Worm (Caenorhabditis elegans) whole organism, young adult: ENCODE data around the gene dhc-4.
A peak's percentile ranks its signal among the peaks of the same experiment; 100 is the strongest.

Experiments used
- B0019.2 ChIP-seq: fragments of 200-800 bp; sonication (Bioruptor generic); conservative IDR thresholded peaks from 2 replicates; pipeline ENCODE4 v1.3.6; 2022; ENCODE audit warnings: missing genetic modification reagents, missing genetic modification characterization, missing compliant biosample characterization
- B0035.1 ChIP-seq: sonication (generic microtip); optimal IDR thresholded peaks from 2 replicates; lab custom pipeline; 2016; ENCODE audit warnings: missing genetic modification characterization, mild to moderate bottlenecking, missing compliant biosample characterization, missing genotype, missing genetic modification reagents
- B0261.1 ChIP-seq: sonication (generic microtip); optimal IDR thresholded peaks from 2 replicates; lab custom pipeline; 2016; ENCODE audit warnings: mild to moderate bottlenecking, missing genetic modification characterization, moderate library complexity, missing compliant biosample characterization
- B0336.3 ChIP-seq: fragments of 200-800 bp; sonication (Bioruptor generic); IDR thresholded peaks from 2 replicates; pipeline ENCODE4 v1.3.6; 2022; ENCODE audit warnings: missing genetic modification characterization, missing compliant biosample characterization
- C17E4.6 ChIP-seq: fragments of 200-800 bp; sonication (Bioruptor generic); IDR thresholded peaks from 2 replicates; pipeline ENCODE4 v1.3.6; 2022; ENCODE audit warnings: missing genetic modification reagents, missing genetic modification characterization, missing compliant biosample characterization
- F37B4.10 ChIP-seq: fragments of 200-800 bp; sonication (Bioruptor generic); IDR thresholded peaks from 2 replicates; pipeline ENCODE4 v1.3.6; 2022; ENCODE audit warnings: missing genetic modification characterization, missing compliant biosample characterization
- F55B11.4 ChIP-seq: sonication (generic microtip); optimal IDR thresholded peaks from 2 replicates; lab custom pipeline; 2016; ENCODE audit warnings: missing compliant biosample characterization, missing genetic modification characterization, borderline replicate concordance; ENCODE audit not compliant: insufficient read depth
- Y53G8AR.9 ChIP-seq: fragments of 200-800 bp; sonication (Bioruptor generic); conservative IDR thresholded peaks from 2 replicates; pipeline ENCODE4 v1.3.6; 2022; ENCODE audit warnings: missing genetic modification reagents, missing genetic modification characterization, missing compliant biosample characterization
- Y67H2A.10 ChIP-seq: fragments of 200-800 bp; sonication (Bioruptor generic); conservative IDR thresholded peaks from 2 replicates; pipeline ENCODE4 v1.3.6; 2022; ENCODE audit warnings: missing genetic modification reagents, missing genetic modification characterization, missing compliant biosample characterization
- athp-1 ChIP-seq: sonication (generic microtip); optimal IDR thresholded peaks from 2 replicates; lab custom pipeline; 2017; ENCODE audit warnings: mild to moderate bottlenecking, missing genetic modification characterization, missing compliant biosample characterization
- attf-3 ChIP-seq: fragments of 200-800 bp; sonication (Bioruptor generic); conservative IDR thresholded peaks from 2 replicates; pipeline ENCODE4 v1.3.6; 2022; ENCODE audit warnings: missing genetic modification reagents, missing genetic modification characterization, missing compliant biosample characterization
- attf-5 ChIP-seq: fragments of 200-800 bp; sonication (Bioruptor generic); optimal IDR thresholded peaks from 2 replicates; lab custom pipeline; 2018; ENCODE audit warnings: mild to moderate bottlenecking, missing genetic modification characterization, missing compliant biosample characterization
- attf-6 ChIP-seq: fragments of 200-800 bp; sonication (Bioruptor generic); IDR thresholded peaks from 2 replicates; pipeline ENCODE4 v1.3.6; 2022; ENCODE audit warnings: missing genetic modification reagents, missing genetic modification characterization, missing compliant biosample characterization
- bed-1 ChIP-seq: fragments of 200-800 bp; sonication (Bioruptor generic); IDR thresholded peaks from 2 replicates; pipeline ENCODE4 v1.3.6; 2022; ENCODE audit warnings: missing genetic modification reagents, missing genetic modification characterization, missing compliant biosample characterization
- ceh-100 ChIP-seq: fragments of 200-800 bp; sonication (Bioruptor generic); IDR thresholded peaks from 2 replicates; pipeline ENCODE4 v1.3.6; 2022; ENCODE audit warnings: missing genetic modification reagents, missing genetic modification characterization, missing compliant biosample characterization
- ceh-27 ChIP-seq: fragments of 200-800 bp; sonication (Bioruptor generic); optimal IDR thresholded peaks from 2 replicates; lab custom pipeline; 2018; ENCODE audit warnings: mild to moderate bottlenecking, missing genetic modification characterization, moderate library complexity, missing compliant biosample characterization
- ceh-58 ChIP-seq: fragments of 200-800 bp; sonication (Bioruptor generic); IDR thresholded peaks from 2 replicates; pipeline ENCODE4 v1.3.6; 2022; ENCODE audit warnings: missing genetic modification characterization, missing compliant biosample characterization
- ceh-79 ChIP-seq: sonication (generic microtip); optimal IDR thresholded peaks from 2 replicates; lab custom pipeline; 2017; ENCODE audit warnings: mild to moderate bottlenecking, missing genetic modification characterization, missing compliant biosample characterization
- ceh-91 ChIP-seq: fragments of 200-800 bp; sonication (Bioruptor generic); IDR thresholded peaks from 2 replicates; pipeline ENCODE4 v1.3.6; 2022; ENCODE audit warnings: missing genetic modification reagents, missing genetic modification characterization, missing compliant biosample characterization
- die-1 ChIP-seq: sonication (generic microtip); optimal IDR thresholded peaks from 2 replicates; lab custom pipeline; 2016; ENCODE audit warnings: missing genotype, mild to moderate bottlenecking, missing genetic modification characterization, missing compliant biosample characterization
- dox-1 ChIP-seq: fragments of 200-800 bp; sonication (Bioruptor generic); IDR thresholded peaks from 2 replicates; pipeline ENCODE4 v1.3.6; 2022; ENCODE audit warnings: missing genetic modification reagents, missing genetic modification characterization, missing compliant biosample characterization
- dpl-1 ChIP-seq: fragments of 150-350 bp; optimal IDR thresholded peaks from 2 replicates; lab custom pipeline; 2014; ENCODE audit warnings: missing biosample characterization, missing genetic modification reagents, missing genetic modification characterization
- egrh-3 ChIP-seq: fragments of 200-800 bp; sonication (Bioruptor generic); IDR thresholded peaks from 2 replicates; pipeline ENCODE4 v1.3.6; 2022; ENCODE audit warnings: missing genetic modification reagents, missing genetic modification characterization, missing compliant biosample characterization
- ekl-4 ChIP-seq: fragments of 200-800 bp; sonication (Bioruptor generic); IDR thresholded peaks from 2 replicates; pipeline ENCODE4 v1.3.6; 2022; ENCODE audit warnings: missing genetic modification reagents, missing genetic modification characterization, missing compliant biosample characterization
- him-1 ChIP-seq: sonication (generic microtip); optimal IDR thresholded peaks from 2 replicates; lab custom pipeline; 2016; ENCODE audit warnings: missing genotype, missing genetic modification reagents, missing genetic modification characterization, missing compliant biosample characterization
- hlh-12 ChIP-seq: sonication (generic microtip); optimal IDR thresholded peaks from 2 replicates; lab custom pipeline; 2016; ENCODE audit warnings: missing genetic modification characterization, missing compliant biosample characterization
- hmg-1.2 ChIP-seq: fragments of 200-800 bp; sonication (Bioruptor generic); IDR thresholded peaks from 2 replicates; pipeline ENCODE4 v1.3.6; 2022; ENCODE audit warnings: missing genetic modification reagents, missing genetic modification characterization, missing compliant biosample characterization
- hsf-1 ChIP-seq: fragments of 200-800 bp; sonication (Bioruptor generic); IDR thresholded peaks from 2 replicates; pipeline ENCODE4 v1.3.6; 2022; ENCODE audit warnings: missing genetic modification reagents, missing genetic modification characterization, missing compliant biosample characterization
- let-607 ChIP-seq, 2 experiments: fragments of 200-800 bp in 1 of 2; sonication (Bioruptor generic) in 1 of 2; sonication (generic microtip) in 1 of 2; optimal IDR thresholded peaks; 2 replicates each; lab custom pipeline; 2016 to 2018; ENCODE audit warnings: mild to moderate bottlenecking in 2 of 2, missing compliant biosample characterization in 2 of 2, missing genetic modification characterization in 2 of 2, moderate library complexity in 2 of 2, missing genotype in 1 of 2
- lin-26 ChIP-seq: fragments of 200-800 bp; sonication (Bioruptor generic); IDR thresholded peaks from 2 replicates; pipeline ENCODE4 v1.3.6; 2022; ENCODE audit warnings: missing genetic modification reagents, missing genetic modification characterization, missing compliant biosample characterization
- lin-40 ChIP-seq: sonication (generic microtip); optimal IDR thresholded peaks from 2 replicates; lab custom pipeline; 2016; ENCODE audit warnings: missing genetic modification characterization, mild to moderate bottlenecking, missing compliant biosample characterization, missing genotype, missing genetic modification reagents
- lin-54 ChIP-seq: fragments of 200-800 bp; sonication (Bioruptor generic); optimal IDR thresholded peaks from 2 replicates; lab custom pipeline; 2018; ENCODE audit warnings: mild to moderate bottlenecking, missing genetic modification characterization, missing compliant biosample characterization
- madf-3 ChIP-seq: fragments of 200-800 bp; sonication (Bioruptor generic); IDR thresholded peaks from 2 replicates; pipeline ENCODE4 v1.3.6; 2022; ENCODE audit warnings: missing genetic modification reagents, missing genetic modification characterization, missing compliant biosample characterization
- madf-6 ChIP-seq: fragments of 200-800 bp; sonication (Bioruptor generic); IDR thresholded peaks from 2 replicates; pipeline ENCODE4 v1.3.6; 2022; ENCODE audit warnings: missing genetic modification reagents, missing genetic modification characterization, missing compliant biosample characterization
- mcd-1 ChIP-seq: fragments of 200-800 bp; sonication (Bioruptor generic); IDR thresholded peaks from 2 replicates; pipeline ENCODE4 v1.3.6; 2022; ENCODE audit warnings: missing genetic modification reagents, missing genetic modification characterization, missing compliant biosample characterization
- nfyb-1 ChIP-seq: fragments of 200-800 bp; sonication (Bioruptor generic); IDR thresholded peaks from 2 replicates; pipeline ENCODE4 v1.3.6; 2022; ENCODE audit warnings: missing genetic modification reagents, missing genetic modification characterization, missing compliant biosample characterization
- nhr-80 ChIP-seq: sonication (generic microtip); optimal IDR thresholded peaks from 2 replicates; lab custom pipeline; 2016; ENCODE audit warnings: missing genetic modification characterization, missing compliant biosample characterization
- pha-4 ChIP-seq: fragments of 150-350 bp; sonication (generic microtip); optimal IDR thresholded peaks from 2 replicates; lab custom pipeline; 2014; ENCODE audit warnings: missing biosample characterization, missing genetic modification reagents, missing genetic modification characterization
- rec-8 ChIP-seq, 2 experiments: sonication (generic microtip); optimal IDR thresholded peaks; 2 replicates each; lab custom pipeline; 2016; ENCODE audit warnings: mild to moderate bottlenecking in 2 of 2, missing genetic modification characterization in 2 of 2, missing genetic modification reagents in 2 of 2, missing genotype in 2 of 2, missing biosample characterization in 1 of 2, missing compliant biosample characterization in 1 of 2, moderate library complexity in 1 of 2
- tlf-1 ChIP-seq: fragments of 200-800 bp; sonication (Bioruptor generic); optimal IDR thresholded peaks from 2 replicates; lab custom pipeline; 2018; ENCODE audit warnings: mild to moderate bottlenecking, missing genetic modification characterization, missing compliant biosample characterization
- zfh-2 ChIP-seq: fragments of 200-800 bp; sonication (Bioruptor generic); conservative IDR thresholded peaks from 2 replicates; pipeline ENCODE4 v1.3.6; 2022; ENCODE audit warnings: missing genetic modification reagents, missing genetic modification characterization, missing compliant biosample characterization
- zim-3 ChIP-seq: sonication (generic microtip); optimal IDR thresholded peaks from 2 replicates; lab custom pipeline; 2017; ENCODE audit warnings: mild to moderate bottlenecking, missing genetic modification characterization, moderate library complexity, missing compliant biosample characterization
- ztf-18 ChIP-seq: sonication (generic microtip); optimal IDR thresholded peaks from 2 replicates; lab custom pipeline; 2016; ENCODE audit warnings: missing genotype, mild to moderate bottlenecking, missing genetic modification characterization, missing compliant biosample characterization
- ztf-6 ChIP-seq: fragments of 200-800 bp; sonication (Bioruptor generic); IDR thresholded peaks from 2 replicates; pipeline ENCODE4 v1.3.6; 2022; ENCODE audit warnings: missing genetic modification reagents, missing genetic modification characterization, missing compliant biosample characterization

The dhc-4 gene

DNA sequence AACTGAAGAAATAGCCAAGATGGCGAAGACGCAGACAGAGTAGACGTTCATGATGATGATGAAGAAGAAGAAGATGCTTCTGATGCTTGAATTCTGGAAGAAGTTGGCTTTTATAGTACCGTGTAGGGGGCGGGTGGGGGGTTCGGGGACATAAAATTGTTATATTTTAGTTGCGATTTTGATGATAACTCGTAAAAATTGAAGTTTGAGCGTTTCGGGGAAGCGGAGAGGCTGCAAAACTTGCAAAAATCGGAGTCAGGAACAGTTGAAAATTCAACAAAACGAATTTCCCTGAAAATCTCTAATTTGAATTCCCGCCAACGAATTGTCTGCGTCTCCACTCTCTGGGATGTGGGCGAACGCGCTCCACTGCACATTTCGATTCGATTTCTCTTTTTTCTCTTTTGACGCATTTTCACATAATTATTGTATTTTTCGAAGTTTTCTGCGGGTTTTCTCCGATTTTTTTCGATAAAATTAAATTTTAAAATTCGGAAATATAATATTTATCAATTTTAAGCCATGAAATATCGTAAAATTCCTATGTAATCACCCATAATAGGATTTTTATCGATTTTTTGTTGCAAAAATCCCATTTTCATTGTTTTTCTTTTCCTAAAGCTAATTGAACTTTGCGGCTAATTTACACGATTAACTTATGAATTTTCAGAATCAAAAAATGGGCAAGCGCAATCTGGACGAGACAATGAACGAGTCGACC, 38.0 kb downstream of the dhc-4 start, which contains the start of the genes fipr-17 and Y48A6B.3 (continued):
- no peak for TF ChIP-seq die-1 (tag; lab: Kevin White, UChicago)
- TF ChIP-seq attf-3, result 0 out of 2 replicates have a peak, but pooled peaks have one; percentile 14
- TF ChIP-seq egrh-3, result 0 out of 2 replicates have a peak, but pooled peaks have one; percentile 25
- TF ChIP-seq dpl-1, result peak; percentile 91
- no peak for TF ChIP-seq nhr-80
- no peak for TF ChIP-seq B0261.1 (tag; lab: Kevin White, UChicago)
- TF ChIP-seq lin-40 (tag; lab: Kevin White, UChicago), result peak; percentile 41
- peak; percentile 42 for TF ChIP-seq ceh-27
- TF ChIP-seq attf-5 (GFP tag; lab: Kevin White, UChicago), result peak; percentile 88
- peak; percentile 52; the same call in 1 of the 2 replicates for TF ChIP-seq ekl-4 (GFP tag; lab: Robert Waterston, UW)
- peak; percentile 69 for TF ChIP-seq him-1 (tag; lab: Kevin White, UChicago)
- peak; percentile 86 for TF ChIP-seq dox-1 (GFP tag; lab: Robert Waterston, UW)
- TF ChIP-seq madf-3 (GFP tag; lab: Robert Waterston, UW), result 0 out of 2 replicates have a peak, but pooled peaks have one; percentile 39
- TF ChIP-seq ztf-6 (GFP tag; lab: Robert Waterston, UW), result no peak
- peak; percentile 50; the same call in 1 of the 2 replicates for TF ChIP-seq Y53G8AR.9 (GFP tag; lab: Robert Waterston, UW)

DNA sequence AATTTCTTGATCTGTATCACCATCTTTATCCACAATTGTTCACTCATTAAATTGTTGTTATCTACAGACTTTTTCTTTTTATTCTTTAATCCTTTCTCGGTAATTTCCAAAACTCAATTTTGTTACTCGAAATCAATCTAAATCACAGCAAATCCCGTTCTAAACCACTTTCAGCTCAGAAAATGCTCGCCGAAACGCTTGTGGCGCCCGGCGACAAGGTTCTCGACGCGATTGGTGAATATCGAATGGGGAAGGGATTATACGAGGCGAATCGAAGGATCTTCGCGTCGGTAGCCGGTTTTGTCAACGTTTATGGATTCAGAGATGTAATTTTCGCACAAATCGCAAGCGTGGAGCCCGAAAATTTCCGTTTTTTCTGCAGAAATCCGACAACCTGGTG, 39.1 kb downstream of the dhc-4 start, which contains the start of gene exos-1:
TSS of gene exos-1 (plus strand) at position 175 of the 400 bp plus-strand sequence.
- TF ChIP-seq ceh-100 (GFP tag; lab: Robert Waterston, UW) (no peak), tlf-1 (GFP tag; lab: Kevin White, UChicago) (peak; percentile 11), ceh-58 (GFP tag; lab: Robert Waterston, UW) (no peak), let-607 (tag; optimal IDR thresholded peaks at IDR 0.05; lab: Kevin White, UChicago) (no peak), ekl-4 (GFP tag; lab: Robert Waterston, UW) (peak; percentile 75), Y53G8AR.9 (GFP tag; lab: Robert Waterston, UW) (peak; percentile 71; the same call in 1 of the 2 replicates), lin-54 (peak; percentile 37), nfyb-1 (GFP tag; lab: Robert Waterston, UW) (0 out of 2 replicates have a peak, but pooled peaks have one; percentile 33), pha-4 (tag; lab: Kevin White, UChicago) (no peak), F37B4.10 (GFP tag; lab: Robert Waterston, UW) (no peak), athp-1 (no peak), Y67H2A.10 (no peak), B0336.3 (GFP tag; lab: Robert Waterston, UW) (peak; percentile 81), bed-1 (GFP tag; lab: Robert Waterston, UW) (no peak), attf-5 (GFP tag; lab: Kevin White, UChicago) (no peak), ceh-91 (GFP tag; lab: Robert Waterston, UW) (peak; percentile 23; the same call in 1 of the 2 replicates), C17E4.6 (no peak), F55B11.4 (tag; lab: Kevin White, UChicago) (no peak), hsf-1 (GFP tag; lab: Robert Waterston, UW) (no peak), attf-3 (peak; percentile 33; the same call in 1 of the 2 replicates), B0035.1 (tag; lab: Kevin White, UChicago) (no peak), mcd-1 (GFP tag; lab: Robert Waterston, UW) (peak; percentile 50), madf-6 (GFP tag; lab: Robert Waterston, UW) (peak; percentile 66), ztf-18 (no peak), rec-8 (tag; optimal IDR thresholded peaks at IDR 0.05; lab: Kevin White, UChicago) (no peak), zfh-2 (GFP tag; lab: Robert Waterston, UW) (no peak), hlh-12 (tag; lab: Kevin White, UChicago) (no peak), lin-26 (GFP tag; lab: Robert Waterston, UW) (peak; percentile 56; the same call in 1 of the 2 replicates), B0019.2 (GFP tag; lab: Robert Waterston, UW) (no peak), hmg-1.2 (GFP tag; lab: Robert Waterston, UW) (0 out of 2 replicates have a peak, but pooled peaks have one; percentile 9), attf-6 (GFP tag; lab: Robert Waterston, UW) (peak; percentile 45), zim-3 (tag; lab: Kevin White, UChicago) (no peak), ceh-79 (no peak)
- TF ChIP-seq, all 124 proteins: peak for 13
